Worm (Caenorhabditis elegans): ENCODE results near the gene unc-103.

DNA sequence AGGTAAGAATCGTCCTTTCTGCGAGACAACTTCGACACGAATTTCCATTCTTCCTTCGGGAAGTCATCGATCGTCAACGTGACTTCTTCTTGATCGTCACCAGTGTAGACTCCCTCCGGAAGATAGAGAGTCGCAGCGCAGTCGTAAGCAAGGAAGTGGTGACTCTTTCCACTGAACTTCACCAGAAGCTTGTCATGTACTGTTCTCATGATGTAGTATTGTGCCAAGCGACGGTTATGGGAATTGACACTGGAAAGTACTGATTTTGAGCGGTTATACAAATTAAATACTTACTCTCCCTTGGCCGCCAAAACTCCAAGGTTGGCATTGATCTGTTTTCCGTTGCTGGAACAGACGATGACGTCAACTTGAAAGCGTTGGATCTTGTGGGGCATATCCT is 60.3 kb downstream of the unc-103 start:
- TF ChIP-seq nhr-237 (tag; optimal IDR thresholded peaks at IDR 0.05) (no peak), sox-4 (tag; optimal IDR thresholded peaks at IDR 0.05) (no peak), fkh-8 (tag; optimal IDR thresholded peaks at IDR 0.05) (no peak), zag-1 (tag; optimal IDR thresholded peaks at IDR 0.05) (no peak)

Measured in whole organism, L1 larva.